Fruit fly (Drosophila melanogaster) whole organism: Measurements from ENCODE around the gene Chpf.

Source experiments
- CG8478 ChIP-seq: fragments of >200 bp; optimal IDR thresholded peaks from 2 replicates; lab custom pipeline; 2018; ENCODE audit warnings: inconsistent platforms
- EcR ChIP-seq, 2 experiments: fragments of >200 bp; optimal IDR thresholded peaks; 2 replicates each; lab custom pipeline; 2017; ENCODE audit warnings: missing biosample characterization in 2 of 2, missing genetic modification characterization in 2 of 2, missing genetic modification reagents in 2 of 2
- psq ChIP-seq: fragments of >200 bp; optimal IDR thresholded peaks from 2 replicates; lab custom pipeline; 2017
- usp ChIP-seq: fragments of >200 bp; optimal IDR thresholded peaks from 2 replicates; lab custom pipeline; 2017; ENCODE audit warnings: missing biosample characterization, missing genetic modification characterization, mixed read lengths

DNA sequence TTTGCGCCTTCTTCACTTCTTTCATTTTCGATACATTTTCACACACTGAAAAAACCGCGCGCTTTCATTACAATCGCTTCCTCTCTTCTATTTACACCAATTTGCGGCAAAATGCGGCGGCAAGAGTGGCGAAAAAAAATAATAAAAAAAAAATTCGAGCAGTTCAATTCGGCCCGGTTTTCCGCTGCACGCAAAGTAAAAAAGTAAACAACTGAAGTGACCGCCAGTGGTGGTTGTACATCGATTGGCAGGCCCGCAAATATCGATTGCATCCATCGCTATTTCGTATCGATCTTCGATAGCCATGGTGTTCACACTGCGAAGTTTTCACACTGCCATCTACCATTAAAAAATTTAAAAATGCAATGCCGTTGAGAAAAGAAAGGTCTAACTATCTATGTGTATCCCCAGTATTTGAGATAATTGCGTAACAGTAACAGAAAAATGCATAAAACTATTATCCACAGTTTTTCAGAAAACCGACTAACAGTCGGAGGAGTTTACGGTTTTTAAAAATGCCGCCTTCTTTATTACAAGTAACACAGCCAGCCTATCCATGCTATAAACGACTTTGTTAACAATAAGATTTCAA, at the start of gene Chpf:
- TF ChIP-seq psq (lab: Kevin White, UChicago) (no peak), EcR (GFP tag; optimal IDR thresholded peaks at IDR 0.05; lab: Kevin White, UChicago) (no peak), usp (no peak), CG8478 (lab: Kevin White, UChicago) (no peak)
